Fruit fly (Drosophila melanogaster) whole organism, adult: Measurements from ENCODE around the gene Ets96B.

ENCODE experiments used
- CG14711 ChIP-seq: fragments of 200-800 bp; sonication (Bioruptor generic); optimal IDR thresholded peaks from 2 replicates; lab custom pipeline; 2018; ENCODE audit warnings: missing biosample characterization, mild to moderate bottlenecking, missing genetic modification characterization, moderate library complexity
- CG1620 ChIP-seq: fragments of 200-800 bp; sonication (Bioruptor generic); optimal IDR thresholded peaks from 2 replicates; lab custom pipeline; 2016; ENCODE audit warnings: missing biosample characterization, missing genetic modification characterization
- CG33017 ChIP-seq: fragments of 200-800 bp; sonication (Bioruptor generic); optimal IDR thresholded peaks from 2 replicates; lab custom pipeline; 2018; ENCODE audit warnings: missing biosample characterization, mild to moderate bottlenecking, missing genetic modification characterization, moderate library complexity
- CG7101 ChIP-seq: fragments of 200-800 bp; sonication (Bioruptor generic); optimal IDR thresholded peaks from 2 replicates; lab custom pipeline; 2018; ENCODE audit warnings: missing biosample characterization, mild to moderate bottlenecking, missing genetic modification characterization, moderate library complexity
- bab1 ChIP-seq: fragments of 200-800 bp; sonication (Bioruptor generic); optimal IDR thresholded peaks from 3 replicates; lab custom pipeline; 2019; ENCODE audit warnings: missing biosample characterization, mild to moderate bottlenecking, missing genetic modification characterization, moderate library complexity
- cnc ChIP-seq, 2 experiments: fragments of >200 bp; optimal IDR thresholded peaks; 2 replicates each; lab custom pipeline; 2017
- kay ChIP-seq: fragments of 200-800 bp; sonication (Bioruptor generic); peaks from one replicate; lab custom pipeline; 2016; ENCODE audit warnings: missing biosample characterization, missing genetic modification characterization, borderline replicate concordance
- toe ChIP-seq: fragments of 200-800 bp; sonication (Bioruptor generic); optimal IDR thresholded peaks from 2 replicates; lab custom pipeline; 2016; ENCODE audit warnings: missing biosample characterization, missing genetic modification characterization

DNA sequence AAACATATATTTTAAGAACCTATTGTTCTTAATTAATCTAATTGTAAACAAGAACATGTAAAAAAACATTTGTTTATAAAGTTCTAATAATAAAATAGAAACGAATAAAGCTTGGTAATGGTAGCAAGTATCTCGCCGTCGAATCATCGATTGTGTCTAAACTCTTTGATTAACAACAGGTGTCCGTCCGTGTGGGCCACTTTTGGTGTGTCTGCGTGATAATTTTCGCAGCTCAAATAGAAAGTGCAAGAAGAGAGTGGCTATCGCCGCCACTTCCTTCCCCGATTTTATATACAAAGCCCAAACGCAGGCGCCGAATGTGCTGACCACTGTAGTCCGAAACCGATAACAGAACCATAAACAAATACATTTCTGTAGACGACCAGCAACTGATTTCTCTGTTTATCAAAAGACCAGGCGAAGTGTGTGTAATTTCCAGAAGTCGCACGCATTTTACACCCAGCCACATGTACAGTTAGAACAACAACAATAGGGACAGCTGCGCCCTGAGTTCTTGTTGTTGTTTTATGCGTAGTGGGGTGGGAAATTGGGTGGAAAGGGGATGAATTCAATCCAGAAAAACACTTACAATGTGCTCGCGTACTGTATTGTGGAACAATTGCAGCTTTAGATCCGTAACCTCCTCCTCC, 25.3 kb downstream of the Ets96B start:
- no peak for TF ChIP-seq toe (GFP tag; lab: Kevin White, UChicago)
- no peak for TF ChIP-seq CG7101 (tag; lab: Kevin White, UChicago)
- TF ChIP-seq CG14711 (tag; lab: Kevin White, UChicago): no peak
- no peak for TF ChIP-seq kay (GFP tag; lab: Kevin White, UChicago)
- TF ChIP-seq CG1620 (GFP tag; lab: Kevin White, UChicago): no peak
- TF ChIP-seq cnc (optimal IDR thresholded peaks at IDR 0.05; lab: Kevin White, UChicago): no peak
- no peak for TF ChIP-seq CG33017 (tag; lab: Kevin White, UChicago)
- no peak for TF ChIP-seq bab1
